Fruit fly (Drosophila melanogaster): ENCODE measurements around the gene CG18063.

DNA sequence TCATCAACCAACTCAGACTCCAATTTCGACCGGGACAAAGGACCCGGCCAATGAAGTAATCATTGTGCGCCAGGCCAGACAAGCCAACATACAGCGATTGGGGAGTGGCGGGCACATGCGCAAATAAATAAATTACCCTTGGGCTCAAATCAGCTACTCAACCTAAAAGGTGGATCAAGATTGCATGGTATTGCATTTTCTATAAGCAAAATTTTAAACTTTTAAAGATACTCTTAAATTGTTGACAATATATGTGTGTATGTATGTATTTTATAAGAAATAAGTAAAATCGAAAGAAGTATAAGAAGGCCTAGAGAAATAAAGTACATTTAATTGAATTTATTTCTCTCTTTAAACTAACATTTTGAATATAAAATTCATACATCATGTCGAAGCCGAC, 21.5 kb downstream of the CG18063 start, which contains the start of gene CG10839:
- no peak for TF ChIP-seq Myc (optimal IDR thresholded peaks at IDR 0.05)
- no peak for TF ChIP-seq ttk (optimal IDR thresholded peaks at IDR 0.05)
- TF ChIP-seq h (optimal IDR thresholded peaks at IDR 0.05) = no peak
- TF ChIP-seq psq (optimal IDR thresholded peaks at IDR 0.05) = no peak
- TF ChIP-seq insv (optimal IDR thresholded peaks at IDR 0.05) = no peak
